Worm (Caenorhabditis elegans) whole organism, L4 larva: ENCODE results near the gene Y26G10.5.

Source experiments
- lin-13 ChIP-seq: fragments of 150-350 bp; optimal IDR thresholded peaks from 2 replicates; lab custom pipeline; 2014; ENCODE audit warnings: missing biosample characterization, missing genetic modification reagents, missing genetic modification characterization
- nhr-76 ChIP-seq: fragments of 150-350 bp; optimal IDR thresholded peaks from 2 replicates; lab custom pipeline; 2014; ENCODE audit warnings: missing biosample characterization, missing genetic modification characterization
- pha-4 ChIP-seq, 2 experiments: fragments of 150-350 bp in 1 of 2; fragments of 200-800 bp in 1 of 2; sonication (Bioruptor generic) in 1 of 2; IDR thresholded peaks in 1 of 2; optimal IDR thresholded peaks in 1 of 2; 2 replicates each; pipeline versions ENCODE4 v1.3.6 to Lab custom; 2014 to 2022; ENCODE audit warnings: missing genetic modification characterization in 2 of 2, missing genetic modification reagents in 2 of 2, missing biosample characterization in 1 of 2, missing compliant biosample characterization in 1 of 2
- php-3 ChIP-seq: fragments of 200-800 bp; sonication (Bioruptor generic); IDR thresholded peaks from 2 replicates; pipeline ENCODE4 v1.3.6; 2022; ENCODE audit warnings: missing genetic modification reagents, missing genetic modification characterization, missing compliant biosample characterization
- saeg-2 ChIP-seq: fragments of 200-800 bp; sonication (Bioruptor generic); IDR thresholded peaks from 2 replicates; pipeline ENCODE4 v1.3.6; 2022; ENCODE audit warnings: missing genetic modification reagents, missing genetic modification characterization, missing compliant biosample characterization
- snpc-4 ChIP-seq: fragments of 150-350 bp; optimal IDR thresholded peaks from 2 replicates; lab custom pipeline; 2014; ENCODE audit warnings: missing biosample characterization, missing genetic modification characterization
- unc-39 ChIP-seq: sonication (generic microtip); optimal IDR thresholded peaks from 2 replicates; lab custom pipeline; 2017; ENCODE audit warnings: missing biosample characterization, missing genetic modification characterization
- unc-62 ChIP-seq, 3 experiments: fragments of 150-350 bp in 1 of 3; sonication (generic microtip); optimal IDR thresholded peaks in 2 of 3; peaks in 1 of 3; 1 replicate in 1 of 3; 2 replicates in 2 of 3; lab custom pipeline; 2014 to 2017; ENCODE audit warnings: missing biosample characterization in 3 of 3, missing genetic modification characterization in 3 of 3, missing genetic modification reagents in 3 of 3, missing genotype in 1 of 3
- zip-2 ChIP-seq: fragments of 150-350 bp; optimal IDR thresholded peaks from 2 replicates; lab custom pipeline; 2014; ENCODE audit warnings: missing biosample characterization, missing genetic modification characterization
- ztf-11 ChIP-seq: fragments of 150-350 bp; optimal IDR thresholded peaks from 2 replicates; lab custom pipeline; 2014; ENCODE audit warnings: missing biosample characterization, missing genetic modification characterization

ce11 chrV:17662260-17662659 is 38.4 kb downstream of the Y26G10.5 start:
- TF ChIP-seq unc-39 (no peak), nhr-76 (tag; lab: Kevin White, UChicago) (no peak), snpc-4 (tag; lab: Kevin White, UChicago) (no peak), lin-13 (GFP tag; lab: Kevin White, UChicago) (no peak), saeg-2 (GFP tag; lab: Robert Waterston, UW) (no peak), zip-2 (no peak), unc-62 (GFP tag; optimal IDR thresholded peaks at IDR 0.05 in 1 of 2; lab: Kevin White, UChicago) (no peak), unc-62 (tag; optimal IDR thresholded peaks at IDR 0.05; lab: Kevin White, UChicago) (no peak), php-3 (GFP tag; lab: Robert Waterston, UW) (peak; percentile 65; the same call in 1 of the 2 replicates), pha-4 (GFP tag; IDR thresholded peaks at IDR 0.05; lab: Robert Waterston, UW) (no peak), pha-4 (tag; optimal IDR thresholded peaks at IDR 0.05; lab: Kevin White, UChicago) (no peak), ztf-11 (tag; lab: Kevin White, UChicago) (no peak)
